Fruit fly (Drosophila melanogaster) whole organism, prepupa: ENCODE results near the gene CG16959.

ENCODE experiments used
- Blimp-1 ChIP-seq: fragments of 200-800 bp; sonication (Bioruptor generic); optimal IDR thresholded peaks from 3 replicates; lab custom pipeline; 2017; ENCODE audit warnings: missing biosample characterization, missing genetic modification characterization, mild to moderate bottlenecking, moderate library complexity, missing genetic modification reagents
- CG10631 ChIP-seq: fragments of 200-800 bp; sonication (Bioruptor generic); optimal IDR thresholded peaks from 2 replicates; lab custom pipeline; 2016; ENCODE audit warnings: missing biosample characterization, missing genetic modification characterization
- CG10669 ChIP-seq: fragments of 200-800 bp; sonication (Bioruptor generic); optimal IDR thresholded peaks from 3 replicates; lab custom pipeline; 2018; ENCODE audit warnings: missing biosample characterization, mild to moderate bottlenecking, missing genetic modification characterization, moderate library complexity
- CG11294 ChIP-seq: fragments of 200-800 bp; sonication (Bioruptor generic); IDR thresholded peaks from 2 replicates; pipeline ENCODE4 v1.3.6; 2022; ENCODE audit warnings: missing biosample characterization, missing genetic modification characterization
- CG11762 ChIP-seq: fragments of 200-800 bp; sonication (Bioruptor generic); optimal IDR thresholded peaks from 3 replicates; lab custom pipeline; 2016; ENCODE audit warnings: missing biosample characterization, missing genetic modification characterization; ENCODE audit not compliant: insufficient read depth
- CG11902 ChIP-seq: fragments of 200-800 bp; sonication (Bioruptor generic); optimal IDR thresholded peaks from 3 replicates; lab custom pipeline; 2016; ENCODE audit warnings: missing biosample characterization, missing genetic modification characterization
- CG15336 ChIP-seq: fragments of 200-800 bp; sonication (Bioruptor generic); IDR thresholded peaks from 2 replicates; pipeline ENCODE4 v1.3.6; 2022; ENCODE audit warnings: missing biosample characterization, missing genetic modification characterization
- CG1621 ChIP-seq: fragments of 200-800 bp; sonication (Bioruptor generic); optimal IDR thresholded peaks from 3 replicates; lab custom pipeline; 2018; ENCODE audit warnings: missing biosample characterization, mild to moderate bottlenecking, missing genetic modification characterization
- CG16779 ChIP-seq: fragments of 200-800 bp; sonication (Bioruptor generic); optimal IDR thresholded peaks from 3 replicates; lab custom pipeline; 2017; ENCODE audit warnings: missing biosample characterization, mild to moderate bottlenecking, missing genetic modification characterization
- CG3032 ChIP-seq: fragments of 200-800 bp; optimal IDR thresholded peaks from 2 replicates; lab custom pipeline; 2019; ENCODE audit warnings: missing biosample characterization, mild to moderate bottlenecking, missing genetic modification characterization, moderate library complexity
- CG31627 ChIP-seq: fragments of 200-800 bp; sonication (Bioruptor generic); optimal IDR thresholded peaks from 3 replicates; lab custom pipeline; 2016; ENCODE audit warnings: missing biosample characterization, missing genetic modification characterization
- CG32006 ChIP-seq: fragments of 200-800 bp; sonication (Bioruptor generic); optimal IDR thresholded peaks from 3 replicates; lab custom pipeline; 2017; ENCODE audit warnings: missing biosample characterization, mild to moderate bottlenecking, missing genetic modification characterization
- CG34406 ChIP-seq: fragments of 200-800 bp; sonication (Bioruptor generic); optimal IDR thresholded peaks from 3 replicates; lab custom pipeline; 2016; ENCODE audit warnings: missing biosample characterization, missing genetic modification characterization
- CG3919 ChIP-seq: fragments of 200-800 bp; sonication (Bioruptor generic); optimal IDR thresholded peaks from 3 replicates; lab custom pipeline; 2016; ENCODE audit warnings: missing biosample characterization, missing genetic modification characterization
- CG4318 ChIP-seq: fragments of 200-800 bp; sonication (Bioruptor generic); optimal IDR thresholded peaks from 3 replicates; lab custom pipeline; 2017; ENCODE audit warnings: missing biosample characterization, mild to moderate bottlenecking, missing genetic modification characterization
- CG6163 ChIP-seq: fragments of 200-800 bp; sonication (Bioruptor generic); IDR thresholded peaks from 3 replicates; pipeline ENCODE4 v1.3.6; 2022; ENCODE audit warnings: missing biosample characterization, missing genetic modification characterization
- CG6276 ChIP-seq: fragments of 200-800 bp; sonication (Bioruptor generic); optimal IDR thresholded peaks from 2 replicates; lab custom pipeline; 2017; ENCODE audit warnings: missing biosample characterization, mild to moderate bottlenecking, missing genetic modification characterization
- CG6792 ChIP-seq: fragments of 200-800 bp; sonication (Bioruptor generic); optimal IDR thresholded peaks from 3 replicates; lab custom pipeline; 2016; ENCODE audit warnings: missing biosample characterization, missing genetic modification characterization
- CG6854 ChIP-seq: fragments of 200-800 bp; sonication (Bioruptor generic); optimal IDR thresholded peaks from 2 replicates; lab custom pipeline; 2017; ENCODE audit warnings: missing biosample characterization, mild to moderate bottlenecking, missing genetic modification characterization
- CG7368 ChIP-seq: fragments of 200-800 bp; sonication (Bioruptor generic); optimal IDR thresholded peaks from 3 replicates; lab custom pipeline; 2016; ENCODE audit warnings: missing biosample characterization, missing genetic modification characterization
- CG8119 ChIP-seq: fragments of 200-800 bp; sonication (Bioruptor generic); IDR thresholded peaks from 3 replicates; pipeline ENCODE4 v1.3.6; 2022; ENCODE audit warnings: missing biosample characterization, missing genetic modification characterization
- CG8632 ChIP-seq: fragments of 200-800 bp; sonication (Bioruptor generic); optimal IDR thresholded peaks from 3 replicates; lab custom pipeline; 2016; ENCODE audit warnings: missing biosample characterization, missing genetic modification characterization
- CG9139 ChIP-seq: fragments of 200-800 bp; sonication (Bioruptor generic); optimal IDR thresholded peaks from 3 replicates; lab custom pipeline; 2017; ENCODE audit warnings: missing biosample characterization, mild to moderate bottlenecking, missing genetic modification characterization
- Eip75B ChIP-seq: fragments of 200-800 bp; sonication (Bioruptor generic); optimal IDR thresholded peaks from 3 replicates; lab custom pipeline; 2016; ENCODE audit warnings: missing biosample characterization, missing genetic modification characterization
- Eip78C ChIP-seq: fragments of 200-800 bp; sonication (Bioruptor generic); peaks from one replicate; lab custom pipeline; 2016; ENCODE audit warnings: missing biosample characterization, missing genetic modification characterization
- Eip93F ChIP-seq: fragments of 200-800 bp; sonication (Bioruptor generic); optimal IDR thresholded peaks from 2 replicates; lab custom pipeline; 2016; ENCODE audit warnings: missing biosample characterization, mild to moderate bottlenecking, missing genetic modification characterization
- Ets96B ChIP-seq: fragments of 200-800 bp; optimal IDR thresholded peaks from 2 replicates; lab custom pipeline; 2019; ENCODE audit warnings: missing biosample characterization, mild to moderate bottlenecking, missing genetic modification characterization, moderate library complexity
- Gug ChIP-seq: fragments of 200-800 bp; sonication (Bioruptor generic); IDR thresholded peaks from 2 replicates; pipeline ENCODE4 v1.3.6; 2022; ENCODE audit warnings: missing biosample characterization, missing genetic modification characterization
- Hr38 ChIP-seq: sonication (Bioruptor generic); optimal IDR thresholded peaks from 2 replicates; lab custom pipeline; 2016; ENCODE audit warnings: missing biosample characterization, missing genetic modification characterization
- Hr39 ChIP-seq: fragments of 200-800 bp; sonication (Bioruptor generic); optimal IDR thresholded peaks from 2 replicates; lab custom pipeline; 2016; ENCODE audit warnings: missing biosample characterization, missing genetic modification characterization
- Hr4 ChIP-seq: fragments of 200-800 bp; sonication (Bioruptor generic); optimal IDR thresholded peaks from 3 replicates; lab custom pipeline; 2016; ENCODE audit warnings: missing biosample characterization, missing genetic modification characterization
- Lpt ChIP-seq: fragments of 200-800 bp; sonication (Bioruptor generic); optimal IDR thresholded peaks from 3 replicates; lab custom pipeline; 2016; ENCODE audit warnings: missing biosample characterization, missing genetic modification characterization
- Met ChIP-seq: fragments of 200-800 bp; sonication (Bioruptor generic); optimal IDR thresholded peaks from 3 replicates; lab custom pipeline; 2016; ENCODE audit warnings: missing biosample characterization, missing genetic modification characterization
- OdsH ChIP-seq: fragments of 200-800 bp; sonication (Bioruptor generic); optimal IDR thresholded peaks from 3 replicates; lab custom pipeline; 2016; ENCODE audit warnings: missing biosample characterization, missing genetic modification characterization
- Smox ChIP-seq: fragments of 200-800 bp; sonication (Bioruptor generic); optimal IDR thresholded peaks from 3 replicates; lab custom pipeline; 2016; ENCODE audit warnings: missing biosample characterization, missing genetic modification characterization
- Sox102F ChIP-seq: fragments of 200-800 bp; sonication (Bioruptor generic); optimal IDR thresholded peaks from 2 replicates; lab custom pipeline; 2016; ENCODE audit warnings: missing biosample characterization, mild to moderate bottlenecking, missing genetic modification characterization
- Sox14 ChIP-seq: fragments of 200-800 bp; sonication (Bioruptor generic); optimal IDR thresholded peaks from 3 replicates; lab custom pipeline; 2016; ENCODE audit warnings: missing biosample characterization, missing genetic modification characterization
- Sox15 ChIP-seq: fragments of 200-800 bp; sonication (Bioruptor generic); optimal IDR thresholded peaks from 3 replicates; lab custom pipeline; 2016; ENCODE audit warnings: missing biosample characterization, missing genetic modification characterization
- achi ChIP-seq: fragments of 200-800 bp; sonication (Bioruptor generic); optimal IDR thresholded peaks from 3 replicates; lab custom pipeline; 2016; ENCODE audit warnings: missing biosample characterization, missing genetic modification characterization
- acj6 ChIP-seq: fragments of 200-800 bp; sonication (Bioruptor generic); optimal IDR thresholded peaks from 3 replicates; lab custom pipeline; 2016; ENCODE audit warnings: missing biosample characterization, missing genetic modification characterization
- cyc ChIP-seq: fragments of 200-800 bp; sonication (Bioruptor generic); optimal IDR thresholded peaks from 3 replicates; lab custom pipeline; 2016; ENCODE audit warnings: missing biosample characterization, missing genetic modification characterization
- dsx ChIP-seq: fragments of 200-800 bp; optimal IDR thresholded peaks from 3 replicates; lab custom pipeline; 2019; ENCODE audit warnings: missing biosample characterization, mild to moderate bottlenecking, missing genetic modification characterization, moderate library complexity; ENCODE audit not compliant: poor library complexity, severe bottlenecking
- eg ChIP-seq: fragments of 200-800 bp; sonication (Bioruptor generic); IDR thresholded peaks from 3 replicates; pipeline ENCODE4 v1.3.6; 2022; ENCODE audit warnings: missing biosample characterization, missing genetic modification characterization
- esn ChIP-seq: fragments of 200-800 bp; sonication (Bioruptor generic); optimal IDR thresholded peaks from 2 replicates; lab custom pipeline; 2016; ENCODE audit warnings: missing biosample characterization, mild to moderate bottlenecking, missing genetic modification characterization, moderate library complexity
- fd59A ChIP-seq: fragments of 200-800 bp; sonication (Bioruptor generic); optimal IDR thresholded peaks from 2 replicates; lab custom pipeline; 2017; ENCODE audit warnings: missing biosample characterization, mild to moderate bottlenecking, missing genetic modification characterization, missing genetic modification reagents
- fd85E ChIP-seq: fragments of 200-800 bp; sonication (Bioruptor generic); optimal IDR thresholded peaks from 3 replicates; lab custom pipeline; 2016; ENCODE audit warnings: missing biosample characterization, missing genetic modification characterization
- fkh ChIP-seq: fragments of 200-800 bp; sonication (Bioruptor generic); optimal IDR thresholded peaks from 3 replicates; lab custom pipeline; 2017; ENCODE audit warnings: missing biosample characterization, mild to moderate bottlenecking, missing genetic modification characterization, moderate library complexity
- lz ChIP-seq: fragments of 200-800 bp; sonication (Bioruptor generic); optimal IDR thresholded peaks from 3 replicates; lab custom pipeline; 2016; ENCODE audit warnings: missing biosample characterization, missing genetic modification characterization
- net ChIP-seq: fragments of 200-800 bp; sonication (Bioruptor generic); optimal IDR thresholded peaks from 3 replicates; lab custom pipeline; 2016; ENCODE audit warnings: missing biosample characterization, missing genetic modification characterization
- salr ChIP-seq, 2 experiments: fragments of 200-800 bp; sonication (Bioruptor generic); optimal IDR thresholded peaks; 3 replicates each; lab custom pipeline; 2016 to 2018; ENCODE audit warnings: missing biosample characterization in 2 of 2, missing genetic modification characterization in 2 of 2, mild to moderate bottlenecking in 1 of 2
- spab ChIP-seq: fragments of 200-800 bp; sonication (Bioruptor generic); optimal IDR thresholded peaks from 2 replicates; lab custom pipeline; 2017; ENCODE audit warnings: missing biosample characterization, mild to moderate bottlenecking, missing genetic modification characterization, missing genetic modification reagents
- topi ChIP-seq: fragments of 200-800 bp; sonication (Bioruptor generic); optimal IDR thresholded peaks from 3 replicates; lab custom pipeline; 2016; ENCODE audit warnings: missing biosample characterization, missing genetic modification characterization
- vri ChIP-seq: fragments of 200-800 bp; sonication (Bioruptor generic); optimal IDR thresholded peaks from 3 replicates; lab custom pipeline; 2016; ENCODE audit warnings: missing biosample characterization, mild to moderate bottlenecking, missing genetic modification characterization

Gene CG16959

dm6 chr3L:15174086-15174485 lies 49.0 kb upstream of the CG16959 start:
- peak; percentile 48 for TF ChIP-seq CG9139 (GFP tag; lab: Kevin White, UChicago)
- peak; percentile 38 for TF ChIP-seq CG1621 (tag; lab: Kevin White, UChicago)
- peak; percentile 42 for TF ChIP-seq topi (GFP tag; lab: Kevin White, UChicago)
- TF ChIP-seq eg (GFP tag; lab: Robert Waterston, UW): no peak
- TF ChIP-seq CG6792 (GFP tag; lab: Kevin White, UChicago): peak; percentile 70
- peak; percentile 33 for TF ChIP-seq CG7368 (GFP tag; lab: Kevin White, UChicago)
- TF ChIP-seq dsx (GFP tag; lab: Kevin White, UChicago): peak; percentile 79
- peak; percentile 66 for TF ChIP-seq OdsH (GFP tag; lab: Kevin White, UChicago)
- TF ChIP-seq CG16779 (tag; lab: Kevin White, UChicago): peak; percentile 46
- TF ChIP-seq Eip93F (GFP tag; lab: Kevin White, UChicago): no peak
- peak; percentile 42; the same call in 1 of the 3 replicates for TF ChIP-seq CG8119 (GFP tag; lab: Robert Waterston, UW)
- no peak for TF ChIP-seq Lpt (GFP tag; lab: Kevin White, UChicago)
- peak; percentile 27 for TF ChIP-seq CG32006 (GFP tag; lab: Kevin White, UChicago)
- TF ChIP-seq CG6163: no peak
- TF ChIP-seq Eip78C (GFP tag; lab: Kevin White, UChicago): peak; percentile 87
- TF ChIP-seq acj6: peak; percentile 72
- peak; percentile 58 for TF ChIP-seq Met
- no peak for TF ChIP-seq Hr4 (GFP tag; lab: Kevin White, UChicago)
- TF ChIP-seq CG15336 (GFP tag; lab: Robert Waterston, UW): no peak
- TF ChIP-seq CG3032 (tag; lab: Kevin White, UChicago): peak; percentile 81
- no peak for TF ChIP-seq CG6276 (GFP tag; lab: Kevin White, UChicago)
- peak; percentile 63 for TF ChIP-seq esn
- TF ChIP-seq CG4318 (GFP tag; lab: Kevin White, UChicago): no peak
- no peak for TF ChIP-seq CG11294 (GFP tag; lab: Robert Waterston, UW)
- TF ChIP-seq spab (GFP tag; lab: Kevin White, UChicago): peak; percentile 77
- no peak for TF ChIP-seq Blimp-1
- peak; percentile 58 for TF ChIP-seq CG10669 (GFP tag; lab: Kevin White, UChicago)
- peak; percentile 40 for TF ChIP-seq Smox (GFP tag; lab: Kevin White, UChicago)
- no peak for TF ChIP-seq Gug (GFP tag; lab: Robert Waterston, UW)
- TF ChIP-seq Hr38 (GFP tag; lab: Kevin White, UChicago): no peak
- TF ChIP-seq CG31627 (GFP tag; lab: Kevin White, UChicago): no peak
- no peak for TF ChIP-seq lz
- peak; percentile 9 for TF ChIP-seq CG6854 (GFP tag; lab: Kevin White, UChicago)
- peak; percentile 80 for TF ChIP-seq CG10631 (GFP tag; lab: Kevin White, UChicago)
- TF ChIP-seq fkh (GFP tag; lab: Kevin White, UChicago): no peak
- no peak for TF ChIP-seq CG11762 (GFP tag; lab: Kevin White, UChicago)
- TF ChIP-seq Sox15 (GFP tag; lab: Kevin White, UChicago): peak; percentile 51
- TF ChIP-seq achi (GFP tag; lab: Kevin White, UChicago): peak; percentile 78
- TF ChIP-seq CG3919 (GFP tag; lab: Kevin White, UChicago): peak; percentile 48
- peak; percentile 80 for TF ChIP-seq CG34406 (GFP tag; lab: Kevin White, UChicago)
- TF ChIP-seq Eip75B (GFP tag; lab: Kevin White, UChicago): peak; percentile 21
- TF ChIP-seq Sox14 (GFP tag; lab: Kevin White, UChicago): peak; percentile 44
- TF ChIP-seq CG8632 (GFP tag; lab: Kevin White, UChicago): peak; percentile 78
- TF ChIP-seq Sox102F (GFP tag; lab: Kevin White, UChicago): peak; percentile 19
- TF ChIP-seq Hr39 (GFP tag; lab: Kevin White, UChicago): peak; percentile 22
- TF ChIP-seq vri (GFP tag; lab: Kevin White, UChicago): no peak
- no peak for TF ChIP-seq fd85E (GFP tag; lab: Kevin White, UChicago)
- TF ChIP-seq Ets96B: peak; percentile 91
- TF ChIP-seq fd59A: peak; percentile 50
- TF ChIP-seq CG11902 (GFP tag; lab: Kevin White, UChicago): peak; percentile 44
- peak; percentile 12 for TF ChIP-seq cyc (GFP tag; lab: Kevin White, UChicago)
- peak; percentile 3 to 7 for TF ChIP-seq salr (GFP tag; optimal IDR thresholded peaks at IDR 0.05; lab: Kevin White, UChicago)
- peak; percentile 51 for TF ChIP-seq net (GFP tag; lab: Kevin White, UChicago)
